Fruit fly (Drosophila melanogaster) whole organism, embryonic: ENCODE results near the gene CG6178.

ENCODE experiments used
- Atf-2 ChIP-seq: fragments of 200-800 bp; sonication (Bioruptor generic); optimal IDR thresholded peaks from 2 replicates; lab custom pipeline; 2016; ENCODE audit warnings: missing biosample characterization, missing genetic modification characterization
- CG10274 ChIP-seq: fragments of 200-800 bp; sonication (Bioruptor generic); optimal IDR thresholded peaks from 3 replicates; lab custom pipeline; 2017; ENCODE audit warnings: missing biosample characterization, mild to moderate bottlenecking, missing genetic modification characterization
- CG11093 ChIP-seq: fragments of 200-800 bp; sonication (Bioruptor generic); IDR thresholded peaks from 3 replicates; pipeline ENCODE4 v1.3.6; 2022; ENCODE audit warnings: missing biosample characterization, missing genetic modification characterization
- CG11247 ChIP-seq: fragments of 200-800 bp; sonication (Bioruptor generic); IDR thresholded peaks from 2 replicates; pipeline ENCODE4 v1.3.6; 2022; ENCODE audit warnings: missing biosample characterization, missing genetic modification characterization
- CG12769 ChIP-seq: fragments of 200-800 bp; sonication (Bioruptor generic); optimal IDR thresholded peaks from 2 replicates; lab custom pipeline; 2019; ENCODE audit warnings: missing biosample characterization, mild to moderate bottlenecking, missing genetic modification characterization, moderate library complexity
- CG14667 ChIP-seq: fragments of 200-800 bp; sonication (Bioruptor generic); IDR thresholded peaks from 2 replicates; pipeline ENCODE4 v1.3.6; 2022; ENCODE audit warnings: missing biosample characterization, missing genetic modification characterization
- CG14710 ChIP-seq: fragments of 200-800 bp; sonication (Bioruptor generic); optimal IDR thresholded peaks from 3 replicates; lab custom pipeline; 2019; ENCODE audit warnings: missing biosample characterization, mild to moderate bottlenecking, missing genetic modification characterization, moderate library complexity
- CG15269 ChIP-seq: fragments of 200-800 bp; sonication (Bioruptor generic); optimal IDR thresholded peaks from 2 replicates; lab custom pipeline; 2018; ENCODE audit warnings: missing biosample characterization, mild to moderate bottlenecking, missing genetic modification characterization, moderate library complexity
- CG15514 ChIP-seq: fragments of 200-800 bp; sonication (Bioruptor generic); optimal IDR thresholded peaks from 3 replicates; lab custom pipeline; 2017; ENCODE audit warnings: missing biosample characterization, missing genetic modification characterization, mild to moderate bottlenecking, moderate library complexity, missing genetic modification reagents
- CG17186 ChIP-seq: fragments of 200-800 bp; sonication (Bioruptor generic); optimal IDR thresholded peaks from 3 replicates; lab custom pipeline; 2017; ENCODE audit warnings: missing biosample characterization, missing genetic modification reagents, missing genetic modification characterization
- CG2129 ChIP-seq: fragments of 200-800 bp; sonication (Bioruptor generic); IDR thresholded peaks from 2 replicates; pipeline ENCODE4 v1.3.6; 2022; ENCODE audit warnings: missing biosample characterization, missing genetic modification characterization; ENCODE audit not compliant: partially characterized antibody
- CG31365 ChIP-seq: fragments of 200-800 bp; sonication (Bioruptor generic); optimal IDR thresholded peaks from 2 replicates; lab custom pipeline; 2018; ENCODE audit warnings: missing biosample characterization, mild to moderate bottlenecking, missing genetic modification characterization
- CG33213 ChIP-seq: fragments of 200-800 bp; sonication (Bioruptor generic); optimal IDR thresholded peaks from 3 replicates; lab custom pipeline; 2016; ENCODE audit warnings: missing biosample characterization, missing genetic modification characterization
- CG34224 ChIP-seq: fragments of 200-800 bp; sonication (Bioruptor generic); IDR thresholded peaks from 3 replicates; pipeline ENCODE4 v1.3.6; 2022; ENCODE audit warnings: missing biosample characterization, missing genetic modification characterization; ENCODE audit not compliant: partially characterized antibody
- CG6813 ChIP-seq: fragments of 200-800 bp; sonication (Bioruptor generic); optimal IDR thresholded peaks from 2 replicates; lab custom pipeline; 2017; ENCODE audit warnings: missing biosample characterization, missing genetic modification characterization, mild to moderate bottlenecking, moderate library complexity, missing genetic modification reagents
- CG7372 ChIP-seq: fragments of 200-800 bp; sonication (Bioruptor generic); IDR thresholded peaks from 2 replicates; pipeline ENCODE4 v1.3.6; 2022; ENCODE audit warnings: missing biosample characterization, missing genetic modification characterization
- CG7745 ChIP-seq: fragments of 200-800 bp; sonication (Bioruptor generic); optimal IDR thresholded peaks from 2 replicates; lab custom pipeline; 2018; ENCODE audit warnings: missing biosample characterization, mild to moderate bottlenecking, missing genetic modification characterization, moderate library complexity
- CG8290 ChIP-seq, 3 experiments: fragments of 200-800 bp; sonication (Bioruptor generic); optimal IDR thresholded peaks; 2 replicates each; lab custom pipeline; 2016 to 2019; ENCODE audit warnings: missing biosample characterization in 3 of 3, missing genetic modification characterization in 3 of 3, mild to moderate bottlenecking in 2 of 3, moderate library complexity in 1 of 3
- CHES-1-like ChIP-seq: fragments of 200-800 bp; sonication (Bioruptor generic); optimal IDR thresholded peaks from 2 replicates; lab custom pipeline; 2016; ENCODE audit warnings: missing biosample characterization, missing genetic modification characterization
- Deaf1 ChIP-seq: fragments of 200-800 bp; optimal IDR thresholded peaks from 3 replicates; lab custom pipeline; 2019; ENCODE audit warnings: missing biosample characterization, mild to moderate bottlenecking, missing genetic modification characterization, moderate library complexity
- E2f2 ChIP-seq: fragments of 200-800 bp; sonication (Bioruptor generic); IDR thresholded peaks from 2 replicates; pipeline ENCODE4 v1.3.6; 2022; ENCODE audit warnings: missing biosample characterization, missing genetic modification characterization
- HmgD ChIP-seq: fragments of 200-800 bp; sonication (Bioruptor generic); optimal IDR thresholded peaks from 3 replicates; lab custom pipeline; 2016; ENCODE audit warnings: missing biosample characterization, missing genetic modification characterization
- Hr51 ChIP-seq, 2 experiments: fragments of 200-800 bp; sonication (Bioruptor generic); optimal IDR thresholded peaks; 2 replicates in 1 of 2; 3 replicates in 1 of 2; lab custom pipeline; 2016 to 2018; ENCODE audit warnings: missing biosample characterization in 2 of 2, missing genetic modification characterization in 2 of 2, mild to moderate bottlenecking in 1 of 2, moderate library complexity in 1 of 2
- Hsf ChIP-seq: fragments of 200-800 bp; sonication (Bioruptor generic); optimal IDR thresholded peaks from 3 replicates; lab custom pipeline; 2016; ENCODE audit warnings: missing biosample characterization, missing genetic modification characterization
- NC2β ChIP-seq: fragments of 200-800 bp; sonication (Bioruptor generic); optimal IDR thresholded peaks from 2 replicates; lab custom pipeline; 2016; ENCODE audit warnings: missing biosample characterization, missing genetic modification characterization
- Nf-YB ChIP-seq: fragments of 200-800 bp; sonication (Bioruptor generic); optimal IDR thresholded peaks from 3 replicates; lab custom pipeline; 2019; ENCODE audit warnings: missing biosample characterization, mild to moderate bottlenecking, missing genetic modification characterization, moderate library complexity
- NfI ChIP-seq: fragments of 200-800 bp; sonication (Bioruptor generic); optimal IDR thresholded peaks from 3 replicates; lab custom pipeline; 2018; ENCODE audit warnings: missing biosample characterization, mild to moderate bottlenecking, missing genetic modification characterization, moderate library complexity
- Poxn ChIP-seq: fragments of 200-800 bp; sonication (Bioruptor generic); IDR thresholded peaks from 2 replicates; pipeline ENCODE4 v1.3.6; 2022; ENCODE audit warnings: missing biosample characterization, missing genetic modification characterization
- Scr ChIP-seq: fragments of 200-800 bp; sonication (Bioruptor generic); IDR thresholded peaks from 2 replicates; pipeline ENCODE4 v1.3.6; 2022; ENCODE audit warnings: missing biosample characterization, missing genetic modification characterization; ENCODE audit not compliant: partially characterized antibody
- ap ChIP-seq: fragments of 200-800 bp; sonication (Bioruptor generic); IDR thresholded peaks from 2 replicates; pipeline ENCODE4 v1.3.6; 2022; ENCODE audit warnings: missing biosample characterization, missing genetic modification characterization
- ase ChIP-seq: fragments of 200-800 bp; sonication (Bioruptor generic); IDR thresholded peaks from 3 replicates; pipeline ENCODE4 v1.3.6; 2022; ENCODE audit warnings: missing biosample characterization, missing genetic modification characterization
- crol ChIP-seq: fragments of 200-800 bp; sonication (Bioruptor generic); IDR thresholded peaks from 2 replicates; pipeline ENCODE4 v1.3.6; 2022; ENCODE audit warnings: missing biosample characterization, missing genetic modification characterization
- eyg ChIP-seq: fragments of 200-800 bp; sonication (Bioruptor generic); optimal IDR thresholded peaks from 3 replicates; lab custom pipeline; 2016; ENCODE audit warnings: missing biosample characterization, missing genetic modification characterization
- h ChIP-seq: fragments of >200 bp; optimal IDR thresholded peaks from 2 replicates; lab custom pipeline; 2017
- her ChIP-seq: fragments of 200-800 bp; sonication (Bioruptor generic); optimal IDR thresholded peaks from 2 replicates; lab custom pipeline; 2016; ENCODE audit warnings: missing biosample characterization, missing genetic modification characterization
- kah ChIP-seq: fragments of 200-800 bp; sonication (Bioruptor generic); optimal IDR thresholded peaks from 2 replicates; lab custom pipeline; 2018; ENCODE audit warnings: missing biosample characterization, mild to moderate bottlenecking, missing genetic modification characterization
- kay ChIP-seq: fragments of 200-800 bp; sonication (Bioruptor generic); optimal IDR thresholded peaks from 2 replicates; lab custom pipeline; 2016; ENCODE audit warnings: missing biosample characterization, missing genetic modification characterization
- nerfin-2 ChIP-seq: fragments of 200-800 bp; sonication (Bioruptor generic); IDR thresholded peaks from 2 replicates; pipeline ENCODE4 v1.3.6; 2022; ENCODE audit warnings: missing biosample characterization, missing genetic modification characterization; ENCODE audit not compliant: partially characterized antibody
- nom ChIP-seq: fragments of 200-800 bp; sonication (Bioruptor generic); optimal IDR thresholded peaks from 2 replicates; lab custom pipeline; 2017; ENCODE audit warnings: missing biosample characterization, missing genetic modification characterization, mild to moderate bottlenecking, moderate library complexity, missing genetic modification reagents
- org-1 ChIP-seq: fragments of 200-800 bp; sonication (Bioruptor generic); optimal IDR thresholded peaks from 2 replicates; lab custom pipeline; 2017; ENCODE audit warnings: missing biosample characterization, missing genetic modification characterization
- p53 ChIP-seq: fragments of 200-800 bp; sonication (Bioruptor generic); optimal IDR thresholded peaks from 2 replicates; lab custom pipeline; 2016; ENCODE audit warnings: missing biosample characterization, missing genetic modification characterization
- rib ChIP-seq: fragments of 200-800 bp; sonication (Bioruptor generic); IDR thresholded peaks from 2 replicates; pipeline ENCODE4 v1.3.6; 2022; ENCODE audit warnings: missing biosample characterization, missing genetic modification characterization
- sima ChIP-seq: fragments of 200-800 bp; sonication (Bioruptor generic); optimal IDR thresholded peaks from 2 replicates; lab custom pipeline; 2016; ENCODE audit warnings: missing biosample characterization, missing genetic modification characterization
- sqz ChIP-seq: fragments of 200-800 bp; sonication (Bioruptor generic); optimal IDR thresholded peaks from 3 replicates; lab custom pipeline; 2018; ENCODE audit warnings: missing biosample characterization, mild to moderate bottlenecking, missing genetic modification characterization
- sr ChIP-seq: fragments of 200-800 bp; sonication (Bioruptor generic); IDR thresholded peaks from 3 replicates; pipeline ENCODE4 v1.3.6; 2022; ENCODE audit warnings: missing biosample characterization, missing genetic modification characterization
- toy ChIP-seq: fragments of 200-800 bp; sonication (Bioruptor generic); IDR thresholded peaks from 2 replicates; pipeline ENCODE4 v1.3.6; 2022; ENCODE audit warnings: missing biosample characterization, missing genetic modification characterization
- twi ChIP-seq: fragments of 200-800 bp; optimal IDR thresholded peaks from 2 replicates; lab custom pipeline; 2019; ENCODE audit warnings: missing biosample characterization, mild to moderate bottlenecking, missing genetic modification characterization, moderate library complexity
- vvl ChIP-seq: fragments of 200-800 bp; sonication (Bioruptor generic); IDR thresholded peaks from 2 replicates; pipeline ENCODE4 v1.3.6; 2022; ENCODE audit warnings: missing biosample characterization, missing genetic modification characterization
- zfh1 ChIP-seq: fragments of 200-800 bp; sonication (Bioruptor generic); IDR thresholded peaks from 3 replicates; pipeline ENCODE4 v1.3.6; 2022; ENCODE audit warnings: missing biosample characterization, missing genetic modification characterization
- zfh2 ChIP-seq: fragments of 200-800 bp; sonication (Bioruptor generic); optimal IDR thresholded peaks from 2 replicates; lab custom pipeline; 2016; ENCODE audit warnings: missing biosample characterization, missing genetic modification characterization

CG6178 gene

dm6 chr3R:24141013-24141592 lies 11.0 kb upstream of the CG6178 start, which contains the start of gene Kal1 (continued):
- TF ChIP-seq CG14710 (tag; lab: Kevin White, UChicago) (peak; percentile 89), NfI (peak; percentile 83), Nf-YB (GFP tag; lab: Kevin White, UChicago) (peak; percentile 82), CG17186 (GFP tag; lab: Kevin White, UChicago) (peak; percentile 74), twi (tag; lab: Kevin White, UChicago) (peak; percentile 88), CG34224 (GFP tag; lab: Robert Waterston, UW) (no peak), p53 (GFP tag; lab: Kevin White, UChicago) (no peak), crol (GFP tag; lab: Robert Waterston, UW) (peak; percentile 69), Atf-2 (GFP tag; lab: Kevin White, UChicago) (peak; percentile 20), eyg (GFP tag; lab: Kevin White, UChicago) (no peak), CG33213 (peak; percentile 2), CG6813 (GFP tag; lab: Kevin White, UChicago) (peak; percentile 91), zfh1 (GFP tag; lab: Robert Waterston, UW) (peak; percentile 91), toy (GFP tag; lab: Robert Waterston, UW) (peak; percentile 72), CG12769 (peak; percentile 88), HmgD (GFP tag; lab: Kevin White, UChicago) (no peak), ap (GFP tag; lab: Robert Waterston, UW) (peak; percentile 89), CG15269 (peak; percentile 93), CG7745 (tag; lab: Kevin White, UChicago) (peak; percentile 32), CG2129 (GFP tag; lab: Robert Waterston, UW) (no peak), zfh2 (GFP tag; lab: Kevin White, UChicago) (no peak), h (lab: Kevin White, UChicago) (no peak), Poxn (GFP tag; lab: Robert Waterston, UW) (no peak), Deaf1 (tag; lab: Kevin White, UChicago) (peak; percentile 71), CHES-1-like (GFP tag; lab: Kevin White, UChicago) (no peak), sr (peak; percentile 44; the same call in 1 of the 3 replicates), CG7372 (GFP tag; lab: Robert Waterston, UW) (peak; percentile 73), her (GFP tag; lab: Kevin White, UChicago) (no peak), Scr (no peak), sqz (GFP tag; lab: Kevin White, UChicago) (peak; percentile 87), E2f2 (GFP tag; lab: Robert Waterston, UW) (peak; percentile 78), CG15514 (peak; percentile 77), kay (GFP tag; lab: Kevin White, UChicago) (peak; percentile 62), CG11247 (peak; percentile 78), NC2β (GFP tag; lab: Kevin White, UChicago) (no peak), Hsf (peak; percentile 26), nom (GFP tag; lab: Kevin White, UChicago) (peak; percentile 97), CG10274 (peak; percentile 66), Hr51 (GFP tag; optimal IDR thresholded peaks at IDR 0.05; lab: Kevin White, UChicago) (peak; percentile 17 to 96), CG31365 (tag; lab: Kevin White, UChicago) (peak; percentile 72), CG11093 (GFP tag; lab: Robert Waterston, UW) (peak; percentile 84), nerfin-2 (GFP tag; lab: Robert Waterston, UW) (no peak), CG14667 (peak; percentile 81), sima (GFP tag; lab: Kevin White, UChicago) (no peak), rib (0 out of 2 replicates have a peak, but pooled peaks have one; percentile 44), org-1 (peak; percentile 90), vvl (peak; percentile 98), ase (GFP tag; lab: Robert Waterston, UW) (peak; percentile 86), CG8290 (GFP tag; optimal IDR thresholded peaks at IDR 0.05; lab: Kevin White, UChicago) (peak; percentile 78), CG8290 (tag; optimal IDR thresholded peaks at IDR 0.05; lab: Kevin White, UChicago) (peak in 1 of 2 experiments; percentile 66), kah (GFP tag; lab: Kevin White, UChicago) (peak; percentile 90)
